Fruit fly (Drosophila melanogaster) whole organism, wandering third instar larva: ENCODE measurements around the gene 14-3-3epsilon.

Experiments used
- HLH106 ChIP-seq: fragments of 200-800 bp; optimal IDR thresholded peaks from 3 replicates; lab custom pipeline; 2019; ENCODE audit warnings: missing biosample characterization, mild to moderate bottlenecking, missing genetic modification characterization, moderate library complexity
- Mio ChIP-seq: sonication (Bioruptor generic); optimal IDR thresholded peaks from 2 replicates; lab custom pipeline; 2016; ENCODE audit warnings: missing biosample characterization, missing genetic modification characterization
- br ChIP-seq: fragments of 200-800 bp; sonication (Bioruptor generic); optimal IDR thresholded peaks from 2 replicates; lab custom pipeline; 2016; ENCODE audit warnings: missing biosample characterization, missing genetic modification characterization
- lola ChIP-seq: fragments of >200 bp; optimal IDR thresholded peaks from 2 replicates; lab custom pipeline; 2017; ENCODE audit warnings: missing biosample characterization, missing genetic modification characterization

DNA sequence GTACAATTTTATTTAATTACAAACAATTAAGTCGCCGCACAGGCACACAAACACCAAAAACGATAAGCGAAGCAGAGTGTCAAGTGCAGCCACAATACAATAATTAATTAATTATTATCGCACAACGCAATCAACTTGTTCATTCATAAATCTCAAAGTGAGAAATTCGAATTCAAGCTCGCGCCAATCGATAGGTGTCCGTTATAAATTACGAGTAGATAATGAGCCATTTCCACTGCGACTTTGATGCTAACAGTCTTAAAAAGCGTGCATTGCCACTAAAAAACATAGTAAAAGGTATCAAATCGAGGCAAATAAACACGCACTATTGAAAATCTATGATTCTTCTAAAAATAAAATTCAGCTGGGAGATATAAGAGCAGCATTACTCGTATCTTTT lies 12.1 kb upstream of the 14-3-3epsilon start:
- no peak for TF ChIP-seq HLH106 (tag; lab: Kevin White, UChicago)
- TF ChIP-seq Mio: no peak
- no peak for TF ChIP-seq br (GFP tag; lab: Kevin White, UChicago)
- no peak for TF ChIP-seq lola
